Fruit fly (Drosophila melanogaster): ENCODE data around the gene CG18418.

dm6 chr3L:4690698-4691097, 828 bp upstream of the CG18418 start:
- TF ChIP-seq CG14711 (tag; optimal IDR thresholded peaks at IDR 0.05): no peak
- TF ChIP-seq CG7101 (tag; optimal IDR thresholded peaks at IDR 0.05): no peak
- TF ChIP-seq Clk (GFP tag; optimal IDR thresholded peaks at IDR 0.05): no peak
- TF ChIP-seq CG12768 (GFP tag; optimal IDR thresholded peaks at IDR 0.05): no peak
- TF ChIP-seq CG5204 (GFP tag; optimal IDR thresholded peaks at IDR 0.05): no peak
- peak; percentile 68 for TF ChIP-seq kay (GFP tag; ENCODE audit: borderline replicate concordance)
- no peak for TF ChIP-seq cnc (optimal IDR thresholded peaks at IDR 0.05)
- TF ChIP-seq ovo (GFP tag; optimal IDR thresholded peaks at IDR 0.05): no peak
- no peak for TF ChIP-seq pad (GFP tag; optimal IDR thresholded peaks at IDR 0.05)

All from whole organism, adult.